Worm (Caenorhabditis elegans): ENCODE results near the gene aly-2.

DNA sequence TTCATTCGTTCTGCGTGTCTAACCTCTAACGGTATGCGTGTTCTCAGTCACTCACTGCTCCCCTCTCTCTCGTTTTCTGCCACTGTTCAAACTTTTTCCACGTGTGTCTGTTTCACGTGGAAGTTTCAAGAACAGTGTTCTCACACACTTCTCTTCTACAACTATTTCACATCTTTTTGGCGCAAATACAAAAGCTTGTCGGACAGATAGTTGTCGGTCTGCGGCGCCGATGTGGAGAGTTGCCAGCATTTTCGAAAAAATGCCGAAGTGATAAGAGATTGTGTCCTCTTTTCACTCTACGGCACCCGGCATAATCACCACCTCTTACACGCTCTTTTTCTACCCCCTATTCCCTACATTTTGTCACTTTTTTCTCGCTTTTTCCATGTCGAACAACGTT is 28.9 kb upstream of the aly-2 start:
- TF ChIP-seq tbx-2 (tag; optimal IDR thresholded peaks at IDR 0.05), result no peak
- TF ChIP-seq dmd-4 (tag; optimal IDR thresholded peaks at IDR 0.05; ENCODE audit: borderline replicate concordance), result no peak
- no peak for TF ChIP-seq ceh-24 (tag; optimal IDR thresholded peaks at IDR 0.05)
- TF ChIP-seq ceh-31 (tag; optimal IDR thresholded peaks at IDR 0.05), result no peak
- TF ChIP-seq sdc-2 (tag; optimal IDR thresholded peaks at IDR 0.05), result no peak
- TF ChIP-seq ets-4 (tag; optimal IDR thresholded peaks at IDR 0.05), result no peak
- TF ChIP-seq elt-2 (tag; optimal IDR thresholded peaks at IDR 0.05), result no peak
- no peak for TF ChIP-seq hlh-8 (tag; optimal IDR thresholded peaks at IDR 0.05)
- no peak for TF ChIP-seq ceh-48 (tag; optimal IDR thresholded peaks at IDR 0.05)
- TF ChIP-seq ceh-18 (tag; optimal IDR thresholded peaks at IDR 0.05), result no peak
- no peak for TF ChIP-seq ama-1 (optimal IDR thresholded peaks at IDR 0.05)
- TF ChIP-seq F13H6.1 (tag; optimal IDR thresholded peaks at IDR 0.05), result no peak
- TF ChIP-seq sox-4 (tag; optimal IDR thresholded peaks at IDR 0.05), result no peak
- TF ChIP-seq fkh-6 (tag; optimal IDR thresholded peaks at IDR 0.05), result no peak
